Worm (Caenorhabditis elegans) whole organism, L2 larva: ENCODE results near the gene ify-1.

Source experiments
- aly-2 ChIP-seq: fragments of 150-350 bp; optimal IDR thresholded peaks from 2 replicates; lab custom pipeline; 2014; ENCODE audit warnings: missing biosample characterization, missing genetic modification characterization
- ama-1 ChIP-seq: fragments of 150-350 bp; optimal IDR thresholded peaks from 2 replicates; lab custom pipeline; 2018; ENCODE audit warnings: inconsistent platforms
- ceh-16 ChIP-seq: fragments of 150-350 bp; optimal IDR thresholded peaks from 2 replicates; lab custom pipeline; 2014; ENCODE audit warnings: missing biosample characterization, missing genetic modification characterization
- egl-27 ChIP-seq: sonication (generic microtip); optimal IDR thresholded peaks from 3 replicates; lab custom pipeline; 2017; ENCODE audit warnings: missing biosample characterization, missing genetic modification reagents, missing genetic modification characterization
- elt-3 ChIP-seq: sonication (generic microtip); optimal IDR thresholded peaks from 2 replicates; lab custom pipeline; 2017; ENCODE audit warnings: missing biosample characterization, missing genetic modification characterization
- mab-5 ChIP-seq: fragments of 150-350 bp; optimal IDR thresholded peaks from 2 replicates; lab custom pipeline; 2014; ENCODE audit warnings: missing biosample characterization, missing genetic modification characterization
- nhr-11 ChIP-seq: fragments of 150-350 bp; optimal IDR thresholded peaks from 2 replicates; lab custom pipeline; 2014; ENCODE audit warnings: missing biosample characterization, missing genetic modification characterization
- nhr-21 ChIP-seq: fragments of 150-350 bp; optimal IDR thresholded peaks from 2 replicates; lab custom pipeline; 2014; ENCODE audit warnings: missing biosample characterization, missing genetic modification characterization
- snpc-4 ChIP-seq: fragments of 150-350 bp; optimal IDR thresholded peaks from 2 replicates; lab custom pipeline; 2014; ENCODE audit warnings: missing biosample characterization, missing genetic modification characterization
- ztf-1 ChIP-seq: fragments of 200-800 bp; sonication (Bioruptor generic); conservative IDR thresholded peaks from 2 replicates; pipeline ENCODE4 v1.3.6; 2022; ENCODE audit warnings: missing genetic modification characterization, missing compliant biosample characterization
- ztf-11 ChIP-seq: sonication (generic microtip); optimal IDR thresholded peaks from 2 replicates; lab custom pipeline; 2017; ENCODE audit warnings: missing biosample characterization, missing genetic modification characterization
- ztf-4 ChIP-seq: fragments of 150-350 bp; optimal IDR thresholded peaks from 2 replicates; lab custom pipeline; 2014; ENCODE audit warnings: missing biosample characterization, missing genetic modification characterization

ce11 chrII:5016144-5016543 lies 38.8 kb downstream of the ify-1 start:
- TF ChIP-seq ama-1 = no peak
- no peak for TF ChIP-seq nhr-11
- TF ChIP-seq elt-3 (tag; lab: Kevin White, UChicago) = no peak
- no peak for TF ChIP-seq ztf-4
- no peak for TF ChIP-seq ztf-11 (tag; lab: Kevin White, UChicago)
- no peak for TF ChIP-seq egl-27 (tag; lab: Kevin White, UChicago)
- TF ChIP-seq nhr-21 = no peak
- TF ChIP-seq aly-2 (tag; lab: Kevin White, UChicago) = no peak
- TF ChIP-seq ceh-16 = no peak
- no peak for TF ChIP-seq ztf-1 (GFP tag; lab: Robert Waterston, UW)
- no peak for TF ChIP-seq snpc-4 (tag; lab: Kevin White, UChicago)
- no peak for TF ChIP-seq mab-5 (tag; lab: Kevin White, UChicago)
